Fruit fly (Drosophila melanogaster) whole organism, embryonic: ENCODE measurements around the gene Glut1.

ENCODE experiments used
- ATbp ChIP-seq: fragments of 200-800 bp; sonication (Bioruptor generic); optimal IDR thresholded peaks from 2 replicates; lab custom pipeline; 2017; ENCODE audit warnings: missing biosample characterization, mild to moderate bottlenecking, missing genetic modification characterization, missing genetic modification reagents
- Adf1 ChIP-seq: fragments of 200-800 bp; sonication (Bioruptor generic); IDR thresholded peaks from 2 replicates; pipeline ENCODE4 v1.3.6; 2022; ENCODE audit warnings: missing biosample characterization, missing genetic modification characterization
- Atf6 ChIP-seq: fragments of 200-800 bp; sonication (Bioruptor generic); IDR thresholded peaks from 2 replicates; pipeline ENCODE4 v1.3.6; 2022; ENCODE audit warnings: missing biosample characterization, missing genetic modification characterization
- CG10209 ChIP-seq: fragments of 200-800 bp; sonication (Bioruptor generic); optimal IDR thresholded peaks from 3 replicates; lab custom pipeline; 2017; ENCODE audit warnings: missing biosample characterization, mild to moderate bottlenecking, missing genetic modification characterization, missing genetic modification reagents
- CG11456 ChIP-seq: fragments of 200-800 bp; sonication (Bioruptor generic); IDR thresholded peaks from 3 replicates; pipeline ENCODE4 v1.3.6; 2022; ENCODE audit warnings: missing biosample characterization, missing genetic modification characterization
- CG12769 ChIP-seq: fragments of 200-800 bp; sonication (Bioruptor generic); optimal IDR thresholded peaks from 2 replicates; lab custom pipeline; 2019; ENCODE audit warnings: missing biosample characterization, mild to moderate bottlenecking, missing genetic modification characterization, moderate library complexity
- CG13287 ChIP-seq: fragments of 200-800 bp; sonication (Bioruptor generic); IDR thresholded peaks from 2 replicates; pipeline ENCODE4 v1.3.6; 2022; ENCODE audit warnings: missing biosample characterization, missing genetic modification characterization; ENCODE audit not compliant: partially characterized antibody
- CG32772 ChIP-seq: fragments of 200-800 bp; sonication (Bioruptor generic); IDR thresholded peaks from 2 replicates; pipeline ENCODE4 v1.3.6; 2022; ENCODE audit warnings: missing biosample characterization, missing genetic modification characterization
- CG3281 ChIP-seq: fragments of 200-800 bp; sonication (Bioruptor generic); optimal IDR thresholded peaks from 3 replicates; lab custom pipeline; 2017; ENCODE audit warnings: missing biosample characterization, mild to moderate bottlenecking, missing genetic modification characterization
- CG34224 ChIP-seq: fragments of 200-800 bp; sonication (Bioruptor generic); IDR thresholded peaks from 3 replicates; pipeline ENCODE4 v1.3.6; 2022; ENCODE audit warnings: missing biosample characterization, missing genetic modification characterization; ENCODE audit not compliant: partially characterized antibody
- CG4360 ChIP-seq: fragments of 200-800 bp; sonication (Bioruptor generic); IDR thresholded peaks from 2 replicates; pipeline ENCODE4 v1.3.6; 2022; ENCODE audit warnings: missing biosample characterization, missing genetic modification characterization
- CG4854 ChIP-seq: fragments of 200-800 bp; sonication (Bioruptor generic); optimal IDR thresholded peaks from 2 replicates; lab custom pipeline; 2016; ENCODE audit warnings: missing biosample characterization, missing genetic modification characterization, inconsistent platforms
- CG6654 ChIP-seq: fragments of 200-800 bp; sonication (Bioruptor generic); optimal IDR thresholded peaks from 2 replicates; lab custom pipeline; 2017; ENCODE audit warnings: missing biosample characterization, mild to moderate bottlenecking, missing genetic modification characterization
- CG6683 ChIP-seq: fragments of 200-800 bp; sonication (Bioruptor generic); optimal IDR thresholded peaks from 2 replicates; lab custom pipeline; 2017; ENCODE audit warnings: missing biosample characterization, mild to moderate bottlenecking, missing genetic modification characterization, missing genetic modification reagents
- CG8290 ChIP-seq, 3 experiments: fragments of 200-800 bp; sonication (Bioruptor generic); optimal IDR thresholded peaks; 2 replicates each; lab custom pipeline; 2016 to 2019; ENCODE audit warnings: missing biosample characterization in 3 of 3, missing genetic modification characterization in 3 of 3, mild to moderate bottlenecking in 2 of 3, moderate library complexity in 1 of 3
- Dll ChIP-seq: fragments of 200-800 bp; sonication (Bioruptor generic); IDR thresholded peaks from 4 replicates; pipeline ENCODE4 v1.3.6; 2022; ENCODE audit warnings: missing biosample characterization, missing genetic modification characterization; ENCODE audit not compliant: partially characterized antibody
- Doc3 ChIP-seq: fragments of 200-800 bp; sonication (Bioruptor generic); IDR thresholded peaks from 3 replicates; pipeline ENCODE4 v1.3.6; 2022; ENCODE audit warnings: missing biosample characterization, missing genetic modification characterization; ENCODE audit not compliant: partially characterized antibody
- HHEX ChIP-seq: fragments of 200-800 bp; sonication (Bioruptor generic); optimal IDR thresholded peaks from 3 replicates; lab custom pipeline; 2017; ENCODE audit warnings: missing biosample characterization, mild to moderate bottlenecking, missing genetic modification characterization, missing genetic modification reagents
- HLH4C ChIP-seq: fragments of 200-800 bp; sonication (Bioruptor generic); IDR thresholded peaks from 3 replicates; pipeline ENCODE4 v1.3.6; 2022; ENCODE audit warnings: missing biosample characterization, missing genetic modification characterization; ENCODE audit not compliant: partially characterized antibody
- MTF-1 ChIP-seq: fragments of 200-800 bp; sonication (Bioruptor generic); optimal IDR thresholded peaks from 2 replicates; lab custom pipeline; 2018; ENCODE audit warnings: missing biosample characterization, mild to moderate bottlenecking, missing genetic modification characterization, borderline replicate concordance
- Max ChIP-seq: fragments of 200-800 bp; sonication (Bioruptor generic); optimal IDR thresholded peaks from 2 replicates; lab custom pipeline; 2016; ENCODE audit warnings: missing biosample characterization, mild to moderate bottlenecking, missing genetic modification characterization
- Med ChIP-seq: fragments of 200-800 bp; sonication (Bioruptor generic); peaks from one replicate; lab custom pipeline; 2016; ENCODE audit warnings: missing biosample characterization, missing genetic modification characterization, mild to moderate bottlenecking, inconsistent platforms, moderate library complexity
- NC2β ChIP-seq: fragments of 200-800 bp; sonication (Bioruptor generic); optimal IDR thresholded peaks from 2 replicates; lab custom pipeline; 2016; ENCODE audit warnings: missing biosample characterization, missing genetic modification characterization
- Nf-YA ChIP-seq: fragments of 200-800 bp; sonication (Bioruptor generic); IDR thresholded peaks from 2 replicates; pipeline ENCODE4 v1.3.6; 2022; ENCODE audit warnings: missing biosample characterization, missing genetic modification characterization
- PHDP ChIP-seq: fragments of 200-800 bp; sonication (Bioruptor generic); optimal IDR thresholded peaks from 3 replicates; lab custom pipeline; 2018; ENCODE audit warnings: missing biosample characterization, mild to moderate bottlenecking, missing genetic modification characterization, moderate library complexity
- Sin3A ChIP-seq: fragments of >200 bp; optimal IDR thresholded peaks from 2 replicates; lab custom pipeline; 2018
- Trl ChIP-seq, 3 experiments: fragments of >200 bp in 2 of 3; fragments of 200-800 bp in 1 of 3; sonication (Bioruptor generic) in 1 of 3; optimal IDR thresholded peaks; 2 replicates in 1 of 3; 3 replicates in 2 of 3; lab custom pipeline; 2016 to 2017; ENCODE audit warnings: missing biosample characterization in 1 of 3, missing genetic modification characterization in 1 of 3
- Xbp1 ChIP-seq: fragments of 200-800 bp; sonication (Bioruptor generic); optimal IDR thresholded peaks from 3 replicates; lab custom pipeline; 2016; ENCODE audit warnings: missing biosample characterization, mild to moderate bottlenecking, missing genetic modification characterization
- chinmo ChIP-seq: fragments of 200-800 bp; sonication (Bioruptor generic); IDR thresholded peaks from 4 replicates; pipeline ENCODE4 v1.3.6; 2022; ENCODE audit warnings: missing biosample characterization, missing genetic modification characterization; ENCODE audit not compliant: partially characterized antibody
- ci ChIP-seq: fragments of 200-800 bp; sonication (Bioruptor generic); IDR thresholded peaks from 3 replicates; pipeline ENCODE4 v1.3.6; 2022; ENCODE audit warnings: missing biosample characterization, missing genetic modification characterization
- crol ChIP-seq: fragments of 200-800 bp; sonication (Bioruptor generic); IDR thresholded peaks from 2 replicates; pipeline ENCODE4 v1.3.6; 2022; ENCODE audit warnings: missing biosample characterization, missing genetic modification characterization
- cwo ChIP-seq: fragments of 200-800 bp; sonication (Bioruptor generic); optimal IDR thresholded peaks from 3 replicates; lab custom pipeline; 2017; ENCODE audit warnings: missing biosample characterization, missing genetic modification characterization, mild to moderate bottlenecking, moderate library complexity, missing genetic modification reagents
- dan ChIP-seq: fragments of 200-800 bp; sonication (Bioruptor generic); IDR thresholded peaks from 2 replicates; pipeline ENCODE4 v1.3.6; 2022; ENCODE audit warnings: missing biosample characterization, missing genetic modification characterization
- dimm ChIP-seq: fragments of 200-800 bp; sonication (Bioruptor generic); IDR thresholded peaks from 2 replicates; pipeline ENCODE4 v1.3.6; 2022; ENCODE audit warnings: missing biosample characterization, missing genetic modification characterization
- grau ChIP-seq: fragments of 200-800 bp; optimal IDR thresholded peaks from 3 replicates; lab custom pipeline; 2019; ENCODE audit warnings: missing biosample characterization, mild to moderate bottlenecking, missing genetic modification characterization, moderate library complexity
- ham ChIP-seq: fragments of 200-800 bp; sonication (Bioruptor generic); IDR thresholded peaks from 2 replicates; pipeline ENCODE4 v1.3.6; 2022; ENCODE audit warnings: missing biosample characterization, missing genetic modification characterization
- inv ChIP-seq: fragments of 200-800 bp; sonication (Bioruptor generic); IDR thresholded peaks from 2 replicates; pipeline ENCODE4 v1.3.6; 2022; ENCODE audit warnings: missing biosample characterization, missing genetic modification characterization; ENCODE audit not compliant: partially characterized antibody
- kni ChIP-seq: fragments of 200-800 bp; sonication (Bioruptor generic); optimal IDR thresholded peaks from 3 replicates; lab custom pipeline; 2017; ENCODE audit warnings: mild to moderate bottlenecking, missing biosample characterization, missing genetic modification reagents, missing genetic modification characterization
- knrl ChIP-seq: fragments of 200-800 bp; sonication (Bioruptor generic); IDR thresholded peaks from 3 replicates; pipeline ENCODE4 v1.3.6; 2022; ENCODE audit warnings: missing biosample characterization, missing genetic modification characterization; ENCODE audit not compliant: partially characterized antibody
- pita ChIP-seq: fragments of 200-800 bp; sonication (Bioruptor generic); optimal IDR thresholded peaks from 2 replicates; lab custom pipeline; 2017; ENCODE audit warnings: missing biosample characterization, mild to moderate bottlenecking, missing genetic modification characterization
- pum ChIP-seq: fragments of 200-800 bp; sonication (Bioruptor generic); optimal IDR thresholded peaks from 2 replicates; lab custom pipeline; 2016; ENCODE audit warnings: missing biosample characterization, missing genetic modification characterization
- rib ChIP-seq: fragments of 200-800 bp; sonication (Bioruptor generic); IDR thresholded peaks from 2 replicates; pipeline ENCODE4 v1.3.6; 2022; ENCODE audit warnings: missing biosample characterization, missing genetic modification characterization
- schlank ChIP-seq: fragments of 200-800 bp; sonication (Bioruptor generic); optimal IDR thresholded peaks from 2 replicates; lab custom pipeline; 2018; ENCODE audit warnings: missing biosample characterization, mild to moderate bottlenecking, missing genetic modification characterization
- sd ChIP-seq: fragments of 200-800 bp; sonication (Bioruptor generic); optimal IDR thresholded peaks from 3 replicates; lab custom pipeline; 2018; ENCODE audit warnings: missing biosample characterization, mild to moderate bottlenecking, missing genetic modification characterization, moderate library complexity
- seq ChIP-seq: fragments of 200-800 bp; sonication (Bioruptor generic); IDR thresholded peaks from 2 replicates; pipeline ENCODE4 v1.3.6; 2022; ENCODE audit warnings: missing biosample characterization, missing genetic modification characterization
- tll ChIP-seq, 2 experiments: fragments of 200-800 bp in 1 of 2; fragments of >200 bp in 1 of 2; sonication (Bioruptor generic) in 1 of 2; optimal IDR thresholded peaks; 2 replicates each; lab custom pipeline; 2017 to 2019; ENCODE audit warnings: missing biosample characterization in 2 of 2, missing genetic modification characterization in 2 of 2, mild to moderate bottlenecking in 1 of 2, moderate library complexity in 1 of 2

Gene Glut1

DNA sequence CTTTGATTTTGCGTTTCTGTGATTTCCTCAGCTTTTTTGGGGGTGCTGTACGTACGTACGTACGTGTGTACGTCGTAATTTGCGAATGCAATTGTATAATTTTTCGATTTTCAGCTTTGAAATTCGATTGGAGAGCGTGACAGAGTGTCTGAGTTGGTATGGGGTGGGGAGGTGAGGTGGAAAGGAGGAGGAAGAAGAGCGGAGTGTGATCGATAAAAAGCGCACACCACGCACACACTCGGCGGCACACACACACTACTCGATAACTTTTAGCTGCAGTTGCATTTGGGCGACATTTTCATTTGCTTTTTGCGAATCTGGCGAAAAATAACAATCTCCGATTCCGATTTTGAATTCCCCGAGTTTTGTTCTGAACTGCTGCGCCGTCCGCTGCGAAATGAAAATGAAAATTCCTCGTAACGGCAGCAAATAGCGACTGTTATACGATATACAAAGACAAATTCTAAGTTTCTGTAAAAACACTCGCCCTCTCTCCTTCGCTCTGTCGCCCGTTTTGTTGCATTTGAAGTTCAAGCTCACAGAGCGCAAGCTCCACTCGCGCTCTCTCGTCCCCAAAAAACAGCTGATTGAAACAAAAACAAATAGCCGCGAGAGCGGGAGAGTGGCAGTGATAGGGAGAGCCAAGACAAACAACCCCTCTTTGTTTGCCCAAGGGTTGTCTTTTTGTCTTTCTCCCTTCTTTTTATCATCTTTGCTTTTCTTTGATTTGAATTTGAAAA, 32.2 kb upstream of the Glut1 start, which contains the start of gene CG13907 (continued):
- TF ChIP-seq PHDP (peak; percentile 26), Sin3A (lab: Kevin White, UChicago) (no peak), Doc3 (GFP tag; lab: Robert Waterston, UW) (peak; percentile 17; the same call in 1 of the 3 replicates), CG34224 (GFP tag; lab: Robert Waterston, UW) (peak; percentile 60; the same call in 2 of the 3 replicates), sd (peak; percentile 10), tll (GFP tag; optimal IDR thresholded peaks at IDR 0.05; lab: Kevin White, UChicago) (no peak), CG12769 (tag; lab: Kevin White, UChicago) (no peak), Max (GFP tag; lab: Kevin White, UChicago) (peak; percentile 21), HLH4C (GFP tag; lab: Robert Waterston, UW) (0 out of 3 replicates have a peak, but pooled peaks have one; percentile 26), CG11456 (GFP tag; lab: Robert Waterston, UW) (no peak), crol (GFP tag; lab: Robert Waterston, UW) (peak; percentile 61; the same call in 1 of the 2 replicates), CG32772 (GFP tag; lab: Robert Waterston, UW) (no peak), CG3281 (GFP tag; lab: Kevin White, UChicago) (no peak), Nf-YA (GFP tag; lab: Robert Waterston, UW) (no peak), kni (peak; percentile 8), ham (GFP tag; lab: Robert Waterston, UW) (no peak), rib (GFP tag; lab: Robert Waterston, UW) (no peak), schlank (tag; lab: Kevin White, UChicago) (no peak), grau (tag; lab: Kevin White, UChicago) (no peak), CG8290 (GFP tag; optimal IDR thresholded peaks at IDR 0.05; lab: Kevin White, UChicago) (no peak), CG8290 (tag; optimal IDR thresholded peaks at IDR 0.05; lab: Kevin White, UChicago) (peak in 1 of 2 experiments; percentile 10), CG13287 (peak; percentile 43; the same call in 1 of the 2 replicates), seq (no peak; the same call in 1 of the 2 replicates), dimm (GFP tag; lab: Robert Waterston, UW) (no peak), CG6683 (no peak), ATbp (GFP tag; lab: Kevin White, UChicago) (peak; percentile 47), ci (GFP tag; lab: Robert Waterston, UW) (peak; percentile 9; the same call in 1 of the 3 replicates), chinmo (GFP tag; lab: Robert Waterston, UW) (peak; percentile 82), Med (GFP tag; lab: Kevin White, UChicago) (peak; percentile 78), Trl (optimal IDR thresholded peaks at IDR 0.05; lab: Kevin White, UChicago) (peak; percentile 87 to 93), Trl (GFP tag; optimal IDR thresholded peaks at IDR 0.05; lab: Kevin White, UChicago) (peak; percentile 40), HHEX (GFP tag; lab: Kevin White, UChicago) (no peak), knrl (0 out of 3 replicates have a peak, but pooled peaks have one; percentile 17), cwo (no peak), CG4854 (GFP tag; lab: Kevin White, UChicago) (no peak), dan (GFP tag; lab: Robert Waterston, UW) (no peak), CG6654 (GFP tag; lab: Kevin White, UChicago) (no peak), Adf1 (0 out of 2 replicates have a peak, but pooled peaks have one; percentile 5), inv (GFP tag; lab: Robert Waterston, UW) (0 out of 2 replicates have a peak, but pooled peaks have one; percentile 9), Atf6 (0 out of 2 replicates have a peak, but pooled peaks have one; percentile 8), Xbp1 (GFP tag; lab: Kevin White, UChicago) (no peak), pum (GFP tag; lab: Kevin White, UChicago) (no peak), CG10209 (no peak), pita (GFP tag; lab: Kevin White, UChicago) (no peak), NC2β (GFP tag; lab: Kevin White, UChicago) (no peak), Dll (peak; percentile 44; the same call in 1 of the 4 replicates), MTF-1 (GFP tag; lab: Kevin White, UChicago) (peak; percentile 26), CG4360 (GFP tag; lab: Robert Waterston, UW) (0 out of 2 replicates have a peak, but pooled peaks have one; percentile 14)
